Fruit fly (Drosophila melanogaster): ENCODE results near the gene Prosalpha4.

Prosalpha4 gene

DNA sequence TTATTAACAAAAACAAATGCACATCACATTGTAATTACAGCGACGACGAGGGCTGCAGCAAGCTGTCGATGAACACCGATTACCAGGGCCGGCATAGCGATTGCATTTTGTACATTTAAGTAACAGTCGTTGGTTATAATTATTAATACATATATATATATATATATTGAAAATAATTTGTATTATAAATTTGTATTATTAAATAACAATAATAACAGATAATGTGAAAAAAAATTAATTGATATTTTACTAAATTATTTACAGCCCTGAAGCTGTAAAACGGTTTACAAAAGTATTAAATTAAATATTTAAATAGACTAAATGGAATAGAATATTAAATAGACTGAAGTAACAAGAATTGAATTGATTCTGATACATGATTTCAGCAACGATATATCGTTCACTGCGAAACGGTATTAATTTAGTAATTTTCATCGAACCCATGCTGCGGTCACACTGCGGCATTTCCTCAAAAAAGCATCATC lies at the start of gene Prosalpha4, which contains the start of gene kat80:
TSS of gene Prosalpha4 (plus strand) at position 417 of the 485 bp plus-strand sequence.
TSS of gene kat80 (minus strand) at position 327 of the 485 bp plus-strand sequence.
- TF ChIP-seq Oaz (GFP tag; IDR thresholded peaks at IDR 0.05) = no peak
- peak; percentile 49 for TF ChIP-seq Dek (tag; optimal IDR thresholded peaks at IDR 0.05)
- no peak for TF ChIP-seq Eip74EF (GFP tag; optimal IDR thresholded peaks at IDR 0.05)
- TF ChIP-seq usp (GFP tag; optimal IDR thresholded peaks at IDR 0.05) = no peak
- no peak for TF ChIP-seq CG4617 (GFP tag; optimal IDR thresholded peaks at IDR 0.05; ENCODE audit: borderline replicate concordance)
- no peak for TF ChIP-seq gsb (GFP tag; IDR thresholded peaks at IDR 0.05)
- no peak for TF ChIP-seq CG16863 (GFP tag; optimal IDR thresholded peaks at IDR 0.05)
- TF ChIP-seq Drgx (GFP tag; IDR thresholded peaks at IDR 0.05) = no peak
- TF ChIP-seq HmgD (GFP tag; optimal IDR thresholded peaks at IDR 0.05) = no peak
- no peak for TF ChIP-seq stc (GFP tag; IDR thresholded peaks at IDR 0.05)
- no peak for TF ChIP-seq CG1832 (GFP tag; optimal IDR thresholded peaks at IDR 0.05)
- no peak for TF ChIP-seq Ets65A (GFP tag)
- TF ChIP-seq H15 (GFP tag; IDR thresholded peaks at IDR 0.05) = no peak
- TF ChIP-seq CG1647 (GFP tag; optimal IDR thresholded peaks at IDR 0.05) = no peak
- TF ChIP-seq CG6813 (GFP tag; optimal IDR thresholded peaks at IDR 0.05) = no peak
- no peak for TF ChIP-seq corto (GFP tag; optimal IDR thresholded peaks at IDR 0.05)
- no peak for TF ChIP-seq Atf6 (GFP tag; IDR thresholded peaks at IDR 0.05)
- TF ChIP-seq Ets97D (GFP tag; optimal IDR thresholded peaks at IDR 0.05) = peak; percentile 11
- no peak for TF ChIP-seq CG10565 (GFP tag; optimal IDR thresholded peaks at IDR 0.05)
- TF ChIP-seq CG1024 (GFP tag; IDR thresholded peaks at IDR 0.05) = no peak
- TF ChIP-seq Med (GFP tag) = peak; percentile 60
- TF ChIP-seq tx (GFP tag; optimal IDR thresholded peaks at IDR 0.05) = no peak
- no peak for TF ChIP-seq CG7745 (tag; optimal IDR thresholded peaks at IDR 0.05)
- peak; percentile 40 for TF ChIP-seq CG2129 (GFP tag; IDR thresholded peaks at IDR 0.05; ENCODE audit: partially characterized antibody)
- no peak for TF ChIP-seq CG6254 (GFP tag; optimal IDR thresholded peaks at IDR 0.05)
- no peak for TF ChIP-seq ab (GFP tag; optimal IDR thresholded peaks at IDR 0.05)
- TF ChIP-seq CG11723 (GFP tag; optimal IDR thresholded peaks at IDR 0.05) = no peak
- no peak for TF ChIP-seq CG3838 (GFP tag; optimal IDR thresholded peaks at IDR 0.05)
- no peak for TF ChIP-seq dysf (GFP tag; IDR thresholded peaks at IDR 0.05)
- TF ChIP-seq CG13424 (tag; optimal IDR thresholded peaks at IDR 0.05) = peak; percentile 53
- no peak for TF ChIP-seq cg (GFP tag; optimal IDR thresholded peaks at IDR 0.05)
- TF ChIP-seq slou (GFP tag; optimal IDR thresholded peaks at IDR 0.05) = no peak
- no peak for TF ChIP-seq bab2 (GFP tag; optimal IDR thresholded peaks at IDR 0.05)
- TF ChIP-seq CG10431 (GFP tag; optimal IDR thresholded peaks at IDR 0.05) = no peak
- peak; percentile 58 for TF ChIP-seq Nf-YC (tag; optimal IDR thresholded peaks at IDR 0.05)
- no peak for TF ChIP-seq Hmx (GFP tag; optimal IDR thresholded peaks at IDR 0.05)
- TF ChIP-seq CG12155 (GFP tag; optimal IDR thresholded peaks at IDR 0.05) = no peak
- TF ChIP-seq dm (GFP tag; optimal IDR thresholded peaks at IDR 0.05) = no peak
- peak; percentile 53 for TF ChIP-seq CG2712 (tag; optimal IDR thresholded peaks at IDR 0.05)
- TF ChIP-seq CG8388 (GFP tag; optimal IDR thresholded peaks at IDR 0.05) = peak; percentile 0
- peak in 1 of 2 experiments; percentile 10 for TF ChIP-seq Hr51 (GFP tag; optimal IDR thresholded peaks at IDR 0.05)
- no peak for TF ChIP-seq pb (GFP tag; optimal IDR thresholded peaks at IDR 0.05)
- TF ChIP-seq CHES-1-like (GFP tag; optimal IDR thresholded peaks at IDR 0.05) = no peak
- no peak for TF ChIP-seq CG18476 (GFP tag; optimal IDR thresholded peaks at IDR 0.05)
- no peak for TF ChIP-seq tgo (GFP tag; IDR thresholded peaks at IDR 0.05)
- no peak for TF ChIP-seq Hand (GFP tag; optimal IDR thresholded peaks at IDR 0.05)
- no peak for TF ChIP-seq scrt (GFP tag; optimal IDR thresholded peaks at IDR 0.05)
- TF ChIP-seq nau (GFP tag; optimal IDR thresholded peaks at IDR 0.05) = no peak
- no peak for TF ChIP-seq az2 (GFP tag; optimal IDR thresholded peaks at IDR 0.05)
- TF ChIP-seq CG10321 (GFP tag; IDR thresholded peaks at IDR 0.05) = no peak
- no peak for TF ChIP-seq CG11398 (GFP tag; optimal IDR thresholded peaks at IDR 0.05)
- no peak for TF ChIP-seq Dip2 (GFP tag; IDR thresholded peaks at IDR 0.05)
